Fruit fly (Drosophila melanogaster) whole organism, prepupa: Measurements from ENCODE around the gene Nedd8.

ENCODE experiments used
- CG6792 ChIP-seq: fragments of 200-800 bp; sonication (Bioruptor generic); optimal IDR thresholded peaks from 3 replicates; lab custom pipeline; 2016; ENCODE audit warnings: missing biosample characterization, missing genetic modification characterization
- esn ChIP-seq: fragments of 200-800 bp; sonication (Bioruptor generic); optimal IDR thresholded peaks from 2 replicates; lab custom pipeline; 2016; ENCODE audit warnings: missing biosample characterization, mild to moderate bottlenecking, missing genetic modification characterization, moderate library complexity
- fd85E ChIP-seq: fragments of 200-800 bp; sonication (Bioruptor generic); optimal IDR thresholded peaks from 3 replicates; lab custom pipeline; 2016; ENCODE audit warnings: missing biosample characterization, missing genetic modification characterization

DNA sequence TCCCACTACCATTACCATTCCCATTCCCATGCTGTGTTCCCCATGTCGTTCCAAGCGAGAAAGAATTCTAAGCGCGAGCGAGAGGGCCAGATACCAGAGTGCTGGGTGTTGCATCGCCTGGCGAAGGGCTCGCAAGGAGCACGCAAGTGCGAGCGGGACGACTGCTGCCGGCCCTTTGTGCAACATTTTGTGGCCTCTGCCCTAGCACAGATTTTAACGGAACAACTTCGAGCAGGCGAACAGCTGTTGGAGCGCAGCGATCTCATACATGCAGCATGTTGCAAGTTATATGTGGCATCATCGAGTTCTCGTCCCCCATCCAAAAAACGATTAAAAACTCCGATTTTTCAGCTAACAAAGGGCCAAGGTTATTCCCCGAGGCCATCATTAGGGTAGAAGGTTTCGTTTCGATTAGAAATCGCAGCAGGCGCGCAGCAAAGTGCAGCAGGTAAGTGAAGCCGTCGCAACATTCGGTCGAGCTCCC, 4.1 kb downstream of the Nedd8 start:
- no peak for TF ChIP-seq fd85E (GFP tag; lab: Kevin White, UChicago)
- no peak for TF ChIP-seq esn (GFP tag; lab: Kevin White, UChicago)
- TF ChIP-seq CG6792, result no peak
